Worm (Caenorhabditis elegans): ENCODE results near the gene Y82E9BR.5.
A peak's percentile ranks its signal among the peaks of the same experiment; 100 is the strongest.

Y82E9BR.5 gene

DNA sequence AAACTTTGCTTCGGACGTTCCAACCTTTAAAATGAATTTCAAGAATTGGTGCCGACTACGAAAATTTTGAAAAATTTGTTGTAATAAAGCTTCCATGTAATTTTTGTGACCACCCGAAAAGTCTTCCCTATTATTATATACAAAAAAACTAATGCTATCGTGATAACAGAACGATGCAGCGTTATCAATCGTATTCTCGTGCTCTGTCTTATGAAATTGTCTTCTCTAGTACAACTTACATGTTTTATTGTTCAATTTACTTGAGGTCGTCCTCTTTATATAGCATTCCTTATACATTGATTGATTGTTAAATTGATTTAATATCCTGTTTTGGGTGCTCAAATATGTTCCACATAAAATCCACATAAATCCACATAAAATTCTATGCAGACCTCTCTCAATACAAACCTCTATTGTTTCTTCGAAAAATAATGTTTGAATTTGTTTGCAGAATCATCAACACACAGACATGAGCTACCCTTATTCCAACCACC, 17.4 kb downstream of the Y82E9BR.5 start, which contains the start of gene pals-19 (continued):
- TF ChIP-seq dmd-6 (GFP tag; IDR thresholded peaks at IDR 0.05) = peak; percentile 47; the same call in 1 of the 2 replicates
- peak; percentile 17 for TF ChIP-seq hlh-11 (tag; optimal IDR thresholded peaks at IDR 0.05)
- no peak for TF ChIP-seq mes-2 (tag; optimal IDR thresholded peaks at IDR 0.05; ENCODE audit: poor library complexity, severe bottlenecking)
- no peak for TF ChIP-seq ZK546.5 (tag; optimal IDR thresholded peaks at IDR 0.05)
- no peak for TF ChIP-seq arid-1 (GFP tag; conservative IDR thresholded peaks at IDR 0.05)
- TF ChIP-seq F26F4.8 (GFP tag; conservative IDR thresholded peaks at IDR 0.05) = no peak
- TF ChIP-seq nhr-102 (tag; optimal IDR thresholded peaks at IDR 0.05) = no peak
- TF ChIP-seq pqm-1 (tag; optimal IDR thresholded peaks at IDR 0.05) = peak; percentile 97
- TF ChIP-seq ceh-62 (tag; optimal IDR thresholded peaks at IDR 0.05) = no peak
- TF ChIP-seq mdt-29 (GFP tag; IDR thresholded peaks at IDR 0.05) = no peak
- no peak for TF ChIP-seq pha-4 (GFP tag; IDR thresholded peaks at IDR 0.05)
- no peak for TF ChIP-seq pha-4 (tag; optimal IDR thresholded peaks at IDR 0.05)

ce11 chrIII:1403108-1403507, 18.9 kb downstream of the Y82E9BR.5 start, which contains the start of gene pals-18:
Gene pals-18 (plus strand): TSS chrIII:1403408.
- TF ChIP-seq dmd-9 (GFP tag; IDR thresholded peaks at IDR 0.05) (no peak), rbr-2 (tag; optimal IDR thresholded peaks at IDR 0.05) (no peak), nhr-28 (tag; optimal IDR thresholded peaks at IDR 0.05) (no peak), tag-97 (GFP tag; IDR thresholded peaks at IDR 0.05) (no peak)

ce11 chrIII:1409139-1409538, 25.0 kb downstream of the Y82E9BR.5 start, which contains the start of gene Y82E9BR.22:
Gene Y82E9BR.22 (minus strand): TSS chrIII:1409239.
- TF ChIP-seq dpl-1 (GFP tag; optimal IDR thresholded peaks at IDR 0.05) (no peak), zip-2 (tag; optimal IDR thresholded peaks at IDR 0.05) (no peak), set-16 (GFP tag; IDR thresholded peaks at IDR 0.05) (no peak), lin-38 (GFP tag; IDR thresholded peaks at IDR 0.05) (no peak), rbr-2 (tag; optimal IDR thresholded peaks at IDR 0.05) (no peak), dmd-8 (GFP tag; IDR thresholded peaks at IDR 0.05) (no peak), nhr-28 (tag; optimal IDR thresholded peaks at IDR 0.05) (no peak), lin-13 (GFP tag; optimal IDR thresholded peaks at IDR 0.05) (no peak), egl-27 (tag; optimal IDR thresholded peaks at IDR 0.05) (no peak), zfp-3 (GFP tag; conservative IDR thresholded peaks at IDR 0.05) (no peak; the same call in 1 of the 2 replicates), ceh-28 (tag; optimal IDR thresholded peaks at IDR 0.05) (no peak)

DNA sequence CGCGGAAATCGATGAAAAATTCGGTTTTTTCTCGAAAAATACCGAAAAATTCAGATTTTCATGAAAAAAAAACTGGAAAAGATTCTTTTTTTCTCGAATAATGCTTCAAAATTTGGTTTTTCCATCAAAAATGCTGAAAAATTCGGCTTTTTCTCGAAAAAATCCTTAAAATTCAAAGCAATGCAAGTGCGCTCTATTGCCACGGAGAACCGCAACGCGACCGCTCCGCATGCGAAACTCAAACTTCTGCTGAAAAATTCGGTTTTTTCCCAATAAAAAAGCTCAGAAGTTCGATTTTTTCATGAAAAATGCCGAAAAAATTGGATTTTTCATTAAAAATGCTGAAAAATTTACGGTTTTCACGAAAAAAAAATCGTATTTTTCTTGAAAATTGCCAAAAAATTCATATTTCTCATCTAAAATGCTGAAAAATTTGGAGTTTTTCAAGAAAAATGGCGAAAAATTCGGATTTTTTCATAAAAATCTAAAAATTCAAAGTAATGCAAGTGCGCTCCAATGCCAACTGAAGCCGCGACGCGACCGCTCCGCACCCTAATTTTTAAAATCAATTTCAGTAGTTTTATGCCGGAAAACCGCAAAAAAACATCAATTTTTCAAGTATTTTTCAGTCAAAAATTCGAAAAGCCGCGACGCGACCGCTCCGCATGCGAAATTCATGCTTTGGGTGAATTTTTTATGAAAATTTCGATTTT, 29.1 kb downstream of the Y82E9BR.5 start:
- TF ChIP-seq lin-38 (GFP tag; IDR thresholded peaks at IDR 0.05) (peak; percentile 83), F49E8.2 (tag; optimal IDR thresholded peaks at IDR 0.05; ENCODE audit: borderline replicate concordance) (peak; percentile 6), zip-2 (tag; optimal IDR thresholded peaks at IDR 0.05) (no peak)

ce11 chrIII:1413890-1414613, 29.9 kb downstream of the Y82E9BR.5 start, which contains the start of gene Y82E9BR.14:
Gene Y82E9BR.14 (minus strand): TSS chrIII:1414116.
- TF ChIP-seq mes-2 (tag; optimal IDR thresholded peaks at IDR 0.05; ENCODE audit: poor library complexity, severe bottlenecking) (no peak), cey-2 (tag; optimal IDR thresholded peaks at IDR 0.05; ENCODE audit: borderline replicate concordance, insufficient read depth) (no peak), dmd-8 (GFP tag; IDR thresholded peaks at IDR 0.05) (no peak), snpc-1.2 (GFP tag; IDR thresholded peaks at IDR 0.05) (no peak), pqm-1 (tag; optimal IDR thresholded peaks at IDR 0.05) (peak; percentile 66), nhr-28 (tag; optimal IDR thresholded peaks at IDR 0.05) (peak; percentile 20), Y5F2A.4 (GFP tag; optimal IDR thresholded peaks at IDR 0.05) (no peak), lim-7 (GFP tag; IDR thresholded peaks at IDR 0.05) (no peak), ama-1 (optimal IDR thresholded peaks at IDR 0.05) (peak; percentile 13), T20F7.1 (GFP tag; optimal IDR thresholded peaks at IDR 0.05) (peak; percentile 14), lin-38 (GFP tag; IDR thresholded peaks at IDR 0.05) (no peak), hlh-11 (tag; optimal IDR thresholded peaks at IDR 0.05) (no peak), tra-1 (GFP tag; IDR thresholded peaks at IDR 0.05) (no peak), aha-1 (tag) (no peak), daf-16 (GFP tag; optimal IDR thresholded peaks at IDR 0.05) (no peak), daf-16 (tag; optimal IDR thresholded peaks at IDR 0.05) (peak; percentile 18), egl-27 (tag; optimal IDR thresholded peaks at IDR 0.05) (no peak), zip-11 (GFP tag; IDR thresholded peaks at IDR 0.05) (no peak), zfp-2 (tag; optimal IDR thresholded peaks at IDR 0.05) (no peak), nhr-237 (tag; optimal IDR thresholded peaks at IDR 0.05) (no peak), nhr-10 (tag; optimal IDR thresholded peaks at IDR 0.05) (no peak), attf-4 (tag; optimal IDR thresholded peaks at IDR 0.05) (no peak)

Measured in whole organism, L4 larva.